Worm (Caenorhabditis elegans) whole organism, L2 larva: Measurements from ENCODE around the gene F55G7.3.

ENCODE experiments used
- nhr-12 ChIP-seq: fragments of 150-350 bp; optimal IDR thresholded peaks from 2 replicates; lab custom pipeline; 2014; ENCODE audit warnings: missing biosample characterization, missing genetic modification characterization
- nhr-237 ChIP-seq: fragments of 150-350 bp; optimal IDR thresholded peaks from 2 replicates; lab custom pipeline; 2014; ENCODE audit warnings: missing biosample characterization, missing genetic modification characterization

DNA sequence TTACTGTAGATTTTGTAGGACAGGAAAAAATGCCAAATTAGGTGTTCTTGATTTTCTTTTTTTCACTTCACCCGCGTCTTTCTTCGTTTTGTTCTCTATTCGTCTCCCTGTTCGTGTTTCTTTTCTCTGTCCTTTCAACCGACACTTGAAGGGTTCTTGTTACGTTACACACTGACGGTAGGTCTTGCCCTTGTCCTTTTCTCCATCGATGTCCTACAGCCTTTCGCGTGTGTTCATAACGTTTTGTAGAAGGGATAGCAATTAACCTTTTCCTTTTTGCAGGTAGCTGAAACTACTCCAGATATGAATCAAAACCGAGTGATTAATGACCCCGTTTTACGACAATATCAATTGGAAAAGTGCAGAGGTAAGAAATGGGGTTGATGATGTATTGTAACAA, 17.7 kb downstream of the F55G7.3 start, which contains the start of gene F55G7.1:
- TF ChIP-seq nhr-12 (tag; lab: Kevin White, UChicago) (no peak), nhr-237 (tag; lab: Kevin White, UChicago) (peak; percentile 39)
